Fruit fly (Drosophila melanogaster): ENCODE data around the gene Akap200.

The Akap200 gene

DNA sequence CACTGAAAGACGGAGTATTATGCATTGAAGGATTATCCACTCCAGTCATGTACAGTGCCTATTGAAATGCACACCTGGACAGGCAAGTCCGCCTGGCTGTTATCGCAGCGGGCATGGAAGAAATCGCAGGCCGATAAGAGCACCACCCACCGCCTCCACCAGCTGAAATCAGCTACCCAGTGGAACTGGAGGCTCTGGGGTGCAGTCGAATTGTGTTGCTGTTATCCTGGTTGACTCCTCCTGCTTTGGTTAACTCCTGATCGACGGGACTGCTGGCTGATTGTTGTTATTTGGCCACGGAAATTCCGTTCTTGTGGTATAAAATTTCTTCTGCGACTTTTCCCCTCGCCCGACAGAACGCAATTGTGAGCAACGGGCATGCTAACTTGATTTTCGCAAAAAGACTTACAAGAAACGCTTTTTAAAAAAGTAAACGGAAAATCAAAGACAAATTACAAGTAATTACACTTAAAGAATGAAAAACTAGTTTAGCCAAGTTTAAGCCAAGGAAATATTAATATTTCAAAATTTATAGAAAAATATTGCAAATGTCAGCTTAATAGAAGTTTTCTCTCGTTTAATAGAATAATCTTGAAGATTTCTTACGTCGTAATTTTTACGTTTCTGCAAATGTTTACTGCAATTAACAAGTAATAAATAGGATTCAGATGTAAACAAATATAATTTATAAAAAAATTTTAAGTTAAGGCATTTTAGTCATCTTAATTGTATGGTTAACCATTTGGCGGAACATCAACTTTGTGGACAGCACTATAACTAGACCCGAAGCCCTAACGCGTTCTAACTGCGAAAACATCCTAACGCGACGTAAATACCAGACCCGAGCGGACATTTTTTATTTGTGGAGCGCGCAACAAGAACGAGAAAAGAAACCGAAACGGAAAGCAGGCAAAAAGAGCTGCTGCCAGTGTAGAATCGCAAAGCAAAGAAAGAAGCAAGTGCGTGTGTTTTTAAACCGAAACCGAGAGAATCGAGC is at the start of gene Akap200, which contains the start of gene CG13398 (continued):
- TF ChIP-seq Pdp1 (GFP tag; optimal IDR thresholded peaks at IDR 0.05) (peak in 1 of 2 experiments; percentile 32), en (GFP tag; optimal IDR thresholded peaks at IDR 0.05) (no peak), grn (GFP tag; optimal IDR thresholded peaks at IDR 0.05) (peak; percentile 24), mld (GFP tag; IDR thresholded peaks at IDR 0.05; ENCODE audit: partially characterized antibody) (no peak), CG11398 (GFP tag; optimal IDR thresholded peaks at IDR 0.05) (peak; percentile 20), Med (GFP tag) (peak; percentile 76), CG17912 (GFP tag; optimal IDR thresholded peaks at IDR 0.05) (peak; percentile 24), CG7963 (GFP tag; IDR thresholded peaks at IDR 0.05; ENCODE audit: partially characterized antibody) (no peak), pnt (GFP tag; optimal IDR thresholded peaks at IDR 0.05) (no peak), unc-4 (GFP tag; IDR thresholded peaks at IDR 0.05; ENCODE audit: partially characterized antibody) (no peak), insv (GFP tag; optimal IDR thresholded peaks at IDR 0.05) (peak in 1 of 2 experiments; percentile 41), bsh (GFP tag; optimal IDR thresholded peaks at IDR 0.05) (no peak), Oaz (GFP tag; IDR thresholded peaks at IDR 0.05) (no peak), CG16779 (GFP tag; IDR thresholded peaks at IDR 0.05) (no peak), sima (GFP tag; optimal IDR thresholded peaks at IDR 0.05) (no peak), CG15479 (GFP tag; optimal IDR thresholded peaks at IDR 0.05) (peak; percentile 20), Gug (GFP tag; IDR thresholded peaks at IDR 0.05) (no peak), HLH54F (GFP tag; optimal IDR thresholded peaks at IDR 0.05) (no peak), CG10267 (tag; optimal IDR thresholded peaks at IDR 0.05) (peak; percentile 47), mirr (GFP tag; optimal IDR thresholded peaks at IDR 0.05) (no peak), CG1529 (GFP tag; optimal IDR thresholded peaks at IDR 0.05) (no peak), jing (GFP tag; optimal IDR thresholded peaks at IDR 0.05) (no peak), ham (GFP tag; IDR thresholded peaks at IDR 0.05) (no peak), CG8924 (tag; optimal IDR thresholded peaks at IDR 0.05) (peak; percentile 46), CG34422 (GFP tag; IDR thresholded peaks at IDR 0.05) (no peak), Meics (GFP tag; optimal IDR thresholded peaks at IDR 0.05) (peak; percentile 3), trh (GFP tag; optimal IDR thresholded peaks at IDR 0.05) (no peak), Rfx (GFP tag; IDR thresholded peaks at IDR 0.05) (no peak), CG16813 (GFP tag; IDR thresholded peaks at IDR 0.05; ENCODE audit: partially characterized antibody) (no peak), CG12104 (GFP tag; optimal IDR thresholded peaks at IDR 0.05) (peak; percentile 14), CG1792 (GFP tag; optimal IDR thresholded peaks at IDR 0.05) (no peak), CG34224 (GFP tag; IDR thresholded peaks at IDR 0.05; ENCODE audit: partially characterized antibody) (no peak), Dp (GFP tag; optimal IDR thresholded peaks at IDR 0.05) (peak; percentile 49), NfI (GFP tag; optimal IDR thresholded peaks at IDR 0.05) (no peak), CG6175 (GFP tag; IDR thresholded peaks at IDR 0.05) (no peak), CG18476 (GFP tag; optimal IDR thresholded peaks at IDR 0.05) (peak; percentile 44), seq (GFP tag; IDR thresholded peaks at IDR 0.05) (no peak), dpn (GFP tag; optimal IDR thresholded peaks at IDR 0.05) (peak in 1 of 2 experiments; percentile 9), CG8388 (GFP tag; optimal IDR thresholded peaks at IDR 0.05) (no peak), CG13287 (GFP tag; IDR thresholded peaks at IDR 0.05; ENCODE audit: partially characterized antibody) (0 out of 2 replicates have a peak, but pooled peaks have one; percentile 15), tx (GFP tag; optimal IDR thresholded peaks at IDR 0.05) (no peak), CG14710 (tag; optimal IDR thresholded peaks at IDR 0.05) (peak; percentile 66), E2f1 (GFP tag; IDR thresholded peaks at IDR 0.05) (no peak), CG10979 (tag; optimal IDR thresholded peaks at IDR 0.05) (no peak), CG14441 (GFP tag; IDR thresholded peaks at IDR 0.05) (0 out of 2 replicates have a peak, but pooled peaks have one; percentile 17), YL-1 (GFP tag; optimal IDR thresholded peaks at IDR 0.05) (peak; percentile 17), HLH4C (GFP tag; IDR thresholded peaks at IDR 0.05; ENCODE audit: partially characterized antibody) (no peak)

Measured in whole organism, embryonic.